Fruit fly (Drosophila melanogaster) whole organism, embryonic: Measurements from ENCODE around the gene Ldaf1.

ENCODE experiments used
- Blimp-1 ChIP-seq: fragments of 200-800 bp; sonication (Bioruptor generic); optimal IDR thresholded peaks from 3 replicates; lab custom pipeline; 2018; ENCODE audit warnings: missing biosample characterization, missing genetic modification characterization, mild to moderate bottlenecking, moderate library complexity, missing genetic modification reagents
- BtbVII ChIP-seq: fragments of 200-800 bp; sonication (Bioruptor generic); optimal IDR thresholded peaks from 3 replicates; lab custom pipeline; 2017; ENCODE audit warnings: missing biosample characterization, mild to moderate bottlenecking, missing genetic modification characterization
- CG10321 ChIP-seq: fragments of 200-800 bp; sonication (Bioruptor generic); IDR thresholded peaks from 2 replicates; pipeline ENCODE4 v1.3.6; 2022; ENCODE audit warnings: missing biosample characterization, missing genetic modification characterization
- CG10462 ChIP-seq: fragments of 200-800 bp; sonication (Bioruptor generic); optimal IDR thresholded peaks from 2 replicates; lab custom pipeline; 2016; ENCODE audit warnings: missing biosample characterization, missing genetic modification characterization
- CG14014 ChIP-seq: fragments of 200-800 bp; sonication (Bioruptor generic); IDR thresholded peaks from 2 replicates; pipeline ENCODE4 v1.3.6; 2022; ENCODE audit warnings: missing biosample characterization, missing genetic modification characterization
- CG14441 ChIP-seq: fragments of 200-800 bp; sonication (Bioruptor generic); IDR thresholded peaks from 2 replicates; pipeline ENCODE4 v1.3.6; 2022; ENCODE audit warnings: missing biosample characterization, missing genetic modification characterization
- CG14710 ChIP-seq: fragments of 200-800 bp; sonication (Bioruptor generic); optimal IDR thresholded peaks from 3 replicates; lab custom pipeline; 2019; ENCODE audit warnings: missing biosample characterization, mild to moderate bottlenecking, missing genetic modification characterization, moderate library complexity
- CG16779 ChIP-seq: fragments of 200-800 bp; sonication (Bioruptor generic); IDR thresholded peaks from 2 replicates; pipeline ENCODE4 v1.3.6; 2022; ENCODE audit warnings: missing biosample characterization, missing genetic modification characterization
- CG17385 ChIP-seq: fragments of 200-800 bp; sonication (Bioruptor generic); optimal IDR thresholded peaks from 3 replicates; lab custom pipeline; 2018; ENCODE audit warnings: missing biosample characterization, mild to moderate bottlenecking, missing genetic modification characterization
- CG18476 ChIP-seq: fragments of 200-800 bp; sonication (Bioruptor generic); optimal IDR thresholded peaks from 2 replicates; lab custom pipeline; 2016; ENCODE audit warnings: missing biosample characterization, mild to moderate bottlenecking, missing genetic modification characterization
- CG2116 ChIP-seq: fragments of 200-800 bp; sonication (Bioruptor generic); optimal IDR thresholded peaks from 3 replicates; lab custom pipeline; 2018; ENCODE audit warnings: missing biosample characterization, mild to moderate bottlenecking, missing genetic modification characterization
- CG2875 ChIP-seq: fragments of 200-800 bp; sonication (Bioruptor generic); optimal IDR thresholded peaks from 2 replicates; lab custom pipeline; 2017; ENCODE audit warnings: missing biosample characterization, mild to moderate bottlenecking, missing genetic modification characterization, missing genetic modification reagents
- CG31441 ChIP-seq: fragments of 200-800 bp; sonication (Bioruptor generic); IDR thresholded peaks from 2 replicates; pipeline ENCODE4 v1.3.6; 2022; ENCODE audit warnings: missing biosample characterization, missing genetic modification characterization
- CG32767 ChIP-seq: fragments of 200-800 bp; sonication (Bioruptor generic); IDR thresholded peaks from 2 replicates; pipeline ENCODE4 v1.3.6; 2022; ENCODE audit warnings: missing biosample characterization, missing genetic modification characterization
- CG34224 ChIP-seq: fragments of 200-800 bp; sonication (Bioruptor generic); IDR thresholded peaks from 3 replicates; pipeline ENCODE4 v1.3.6; 2022; ENCODE audit warnings: missing biosample characterization, missing genetic modification characterization; ENCODE audit not compliant: partially characterized antibody
- CG34376 ChIP-seq: fragments of 200-800 bp; sonication (Bioruptor generic); optimal IDR thresholded peaks from 2 replicates; lab custom pipeline; 2018; ENCODE audit warnings: missing biosample characterization, mild to moderate bottlenecking, missing genetic modification characterization
- CG3838 ChIP-seq: fragments of 200-800 bp; sonication (Bioruptor generic); optimal IDR thresholded peaks from 3 replicates; lab custom pipeline; 2016; ENCODE audit warnings: missing biosample characterization, missing genetic modification characterization
- CG42726 ChIP-seq: fragments of 200-800 bp; sonication (Bioruptor generic); IDR thresholded peaks from 2 replicates; pipeline ENCODE4 v1.3.6; 2022; ENCODE audit warnings: missing biosample characterization, missing genetic modification characterization; ENCODE audit not compliant: partially characterized antibody
- CG4707 ChIP-seq: fragments of 200-800 bp; sonication (Bioruptor generic); optimal IDR thresholded peaks from 2 replicates; lab custom pipeline; 2018; ENCODE audit warnings: missing biosample characterization, mild to moderate bottlenecking, missing genetic modification characterization, moderate library complexity
- CG4854 ChIP-seq: fragments of 200-800 bp; sonication (Bioruptor generic); optimal IDR thresholded peaks from 2 replicates; lab custom pipeline; 2016; ENCODE audit warnings: missing biosample characterization, missing genetic modification characterization, inconsistent platforms
- CG5245 ChIP-seq: fragments of 200-800 bp; sonication (Bioruptor generic); optimal IDR thresholded peaks from 3 replicates; lab custom pipeline; 2016; ENCODE audit warnings: missing biosample characterization, missing genetic modification characterization
- CG6854 ChIP-seq: fragments of 200-800 bp; sonication (Bioruptor generic); optimal IDR thresholded peaks from 3 replicates; lab custom pipeline; 2017; ENCODE audit warnings: missing biosample characterization, mild to moderate bottlenecking, missing genetic modification characterization
- CG8765 ChIP-seq: fragments of 200-800 bp; sonication (Bioruptor generic); IDR thresholded peaks from 2 replicates; pipeline ENCODE4 v1.3.6; 2022; ENCODE audit warnings: missing biosample characterization, missing genetic modification characterization
- CkIIα-i1 ChIP-seq: fragments of 200-800 bp; sonication (Bioruptor generic); IDR thresholded peaks from 2 replicates; pipeline ENCODE4 v1.3.6; 2022; ENCODE audit warnings: missing biosample characterization, missing genetic modification characterization
- Dbx ChIP-seq: fragments of 200-800 bp; sonication (Bioruptor generic); IDR thresholded peaks from 3 replicates; pipeline ENCODE4 v1.3.6; 2022; ENCODE audit warnings: missing biosample characterization, missing genetic modification characterization
- Doc3 ChIP-seq: fragments of 200-800 bp; sonication (Bioruptor generic); IDR thresholded peaks from 3 replicates; pipeline ENCODE4 v1.3.6; 2022; ENCODE audit warnings: missing biosample characterization, missing genetic modification characterization; ENCODE audit not compliant: partially characterized antibody
- Eip74EF ChIP-seq, 2 experiments: fragments of 200-800 bp in 1 of 2; fragments of >200 bp in 1 of 2; sonication (Bioruptor generic) in 1 of 2; optimal IDR thresholded peaks; 2 replicates each; lab custom pipeline; 2017 to 2019; ENCODE audit warnings: missing biosample characterization in 2 of 2, missing genetic modification characterization in 2 of 2, mild to moderate bottlenecking in 1 of 2, moderate library complexity in 1 of 2
- Hr78 ChIP-seq, 2 experiments: fragments of 200-800 bp in 1 of 2; fragments of >200 bp in 1 of 2; sonication (Bioruptor generic) in 1 of 2; optimal IDR thresholded peaks; 2 replicates each; lab custom pipeline; 2017 to 2019; ENCODE audit warnings: missing biosample characterization in 2 of 2, missing genetic modification characterization in 2 of 2, mild to moderate bottlenecking in 1 of 2, moderate library complexity in 1 of 2
- Med ChIP-seq: fragments of 200-800 bp; sonication (Bioruptor generic); peaks from one replicate; lab custom pipeline; 2016; ENCODE audit warnings: missing biosample characterization, missing genetic modification characterization, mild to moderate bottlenecking, inconsistent platforms, moderate library complexity
- Rfx ChIP-seq: fragments of 200-800 bp; sonication (Bioruptor generic); IDR thresholded peaks from 2 replicates; pipeline ENCODE4 v1.3.6; 2022; ENCODE audit warnings: missing biosample characterization, missing genetic modification characterization
- Taf1 ChIP-seq: fragments of 200-800 bp; sonication (Bioruptor generic); IDR thresholded peaks from 2 replicates; pipeline ENCODE4 v1.3.6; 2022; ENCODE audit warnings: missing biosample characterization, missing genetic modification characterization
- da ChIP-seq: fragments of 200-800 bp; sonication (Bioruptor generic); optimal IDR thresholded peaks from 2 replicates; lab custom pipeline; 2016; ENCODE audit warnings: missing biosample characterization, missing genetic modification characterization
- dm ChIP-seq: fragments of 200-800 bp; sonication (Bioruptor generic); optimal IDR thresholded peaks from 3 replicates; lab custom pipeline; 2016; ENCODE audit warnings: missing biosample characterization, missing genetic modification characterization
- dysf ChIP-seq: fragments of 200-800 bp; sonication (Bioruptor generic); IDR thresholded peaks from 3 replicates; pipeline ENCODE4 v1.3.6; 2022; ENCODE audit warnings: missing biosample characterization, missing genetic modification characterization
- ewg ChIP-seq: fragments of 200-800 bp; sonication (Bioruptor generic); optimal IDR thresholded peaks from 3 replicates; lab custom pipeline; 2017; ENCODE audit warnings: mild to moderate bottlenecking, missing biosample characterization, missing genetic modification reagents, missing genetic modification characterization
- kay ChIP-seq: fragments of 200-800 bp; sonication (Bioruptor generic); optimal IDR thresholded peaks from 2 replicates; lab custom pipeline; 2016; ENCODE audit warnings: missing biosample characterization, missing genetic modification characterization
- knrl ChIP-seq: fragments of 200-800 bp; sonication (Bioruptor generic); IDR thresholded peaks from 3 replicates; pipeline ENCODE4 v1.3.6; 2022; ENCODE audit warnings: missing biosample characterization, missing genetic modification characterization; ENCODE audit not compliant: partially characterized antibody
- pfk ChIP-seq: fragments of 200-800 bp; sonication (Bioruptor generic); optimal IDR thresholded peaks from 2 replicates; lab custom pipeline; 2018; ENCODE audit warnings: missing biosample characterization, mild to moderate bottlenecking, missing genetic modification characterization, moderate library complexity
- pho ChIP-seq: fragments of 200-800 bp; sonication (Bioruptor generic); optimal IDR thresholded peaks from 2 replicates; lab custom pipeline; 2016; ENCODE audit warnings: missing biosample characterization, missing genetic modification characterization
- phol ChIP-seq: fragments of 200-800 bp; sonication (Bioruptor generic); optimal IDR thresholded peaks from 3 replicates; lab custom pipeline; 2018; ENCODE audit warnings: missing biosample characterization, mild to moderate bottlenecking, missing genetic modification characterization, moderate library complexity
- pum ChIP-seq: fragments of 200-800 bp; sonication (Bioruptor generic); optimal IDR thresholded peaks from 2 replicates; lab custom pipeline; 2016; ENCODE audit warnings: missing biosample characterization, missing genetic modification characterization
- pzg ChIP-seq: fragments of 200-800 bp; sonication (Bioruptor generic); optimal IDR thresholded peaks from 3 replicates; lab custom pipeline; 2018; ENCODE audit warnings: missing biosample characterization, mild to moderate bottlenecking, missing genetic modification characterization, moderate library complexity
- repo ChIP-seq: fragments of 200-800 bp; sonication (Bioruptor generic); optimal IDR thresholded peaks from 2 replicates; lab custom pipeline; 2016; ENCODE audit warnings: missing biosample characterization, missing genetic modification characterization
- slbo ChIP-seq: fragments of 200-800 bp; sonication (Bioruptor generic); IDR thresholded peaks from 2 replicates; pipeline ENCODE4 v1.3.6; 2022; ENCODE audit warnings: missing biosample characterization, missing genetic modification characterization
- sr ChIP-seq: fragments of 200-800 bp; sonication (Bioruptor generic); IDR thresholded peaks from 3 replicates; pipeline ENCODE4 v1.3.6; 2022; ENCODE audit warnings: missing biosample characterization, missing genetic modification characterization
- tna ChIP-seq: fragments of 200-800 bp; sonication (Bioruptor generic); IDR thresholded peaks from 2 replicates; pipeline ENCODE4 v1.3.6; 2022; ENCODE audit warnings: missing biosample characterization, missing genetic modification characterization; ENCODE audit not compliant: partially characterized antibody
- trh ChIP-seq: fragments of 200-800 bp; sonication (Bioruptor generic); optimal IDR thresholded peaks from 2 replicates; lab custom pipeline; 2016; ENCODE audit warnings: missing biosample characterization, missing genetic modification characterization
- zf30C ChIP-seq: fragments of 200-800 bp; sonication (Bioruptor generic); optimal IDR thresholded peaks from 3 replicates; lab custom pipeline; 2018; ENCODE audit warnings: missing biosample characterization, mild to moderate bottlenecking, missing genetic modification characterization
- zfh1 ChIP-seq: fragments of 200-800 bp; sonication (Bioruptor generic); IDR thresholded peaks from 3 replicates; pipeline ENCODE4 v1.3.6; 2022; ENCODE audit warnings: missing biosample characterization, missing genetic modification characterization

Gene Ldaf1

dm6 chrX:1940020-1940419 is 38.3 kb upstream of the Ldaf1 start, which contains the start of the genes CG3857 and CG3587 (continued):
- TF ChIP-seq pzg (GFP tag; lab: Kevin White, UChicago) (peak; percentile 53), CG31441 (GFP tag; lab: Robert Waterston, UW) (peak; percentile 57; the same call in 1 of the 2 replicates), CG42726 (GFP tag; lab: Robert Waterston, UW) (no peak), Blimp-1 (GFP tag; lab: Kevin White, UChicago) (peak; percentile 49), phol (tag; lab: Kevin White, UChicago) (peak; percentile 71), slbo (peak; percentile 83), CG17385 (peak; percentile 58), Med (peak; percentile 97), dm (GFP tag; lab: Kevin White, UChicago) (peak; percentile 88), CG8765 (peak; percentile 58), CG10321 (no peak), Taf1 (GFP tag; lab: Robert Waterston, UW) (peak; percentile 48; the same call in 1 of the 2 replicates), BtbVII (GFP tag; lab: Kevin White, UChicago) (peak; percentile 25), CG2116 (peak; percentile 63), CG2875 (GFP tag; lab: Kevin White, UChicago) (peak; percentile 14), CkIIα-i1 (GFP tag; lab: Robert Waterston, UW) (no peak), CG18476 (GFP tag; lab: Kevin White, UChicago) (peak; percentile 56), pfk (GFP tag; lab: Kevin White, UChicago) (peak; percentile 39), CG34224 (no peak), CG14441 (GFP tag; lab: Robert Waterston, UW) (peak; percentile 50), CG4854 (peak; percentile 28), Dbx (peak; percentile 56; the same call in 1 of the 3 replicates), Doc3 (GFP tag; lab: Robert Waterston, UW) (no peak), zfh1 (GFP tag; lab: Robert Waterston, UW) (peak; percentile 77), tna (GFP tag; lab: Robert Waterston, UW) (no peak), dysf (peak; percentile 74), Rfx (GFP tag; lab: Robert Waterston, UW) (peak; percentile 78), pum (GFP tag; lab: Kevin White, UChicago) (peak; percentile 66), CG5245 (GFP tag; lab: Kevin White, UChicago) (peak; percentile 26), zf30C (GFP tag; lab: Kevin White, UChicago) (no peak), da (GFP tag; lab: Kevin White, UChicago) (peak; percentile 59), repo (GFP tag; lab: Kevin White, UChicago) (peak; percentile 64), pho (GFP tag; lab: Kevin White, UChicago) (peak; percentile 70), trh (GFP tag; lab: Kevin White, UChicago) (peak; percentile 2), knrl (GFP tag; lab: Robert Waterston, UW) (peak; percentile 48; the same call in 2 of the 3 replicates), CG6854 (GFP tag; lab: Kevin White, UChicago) (no peak), CG3838 (GFP tag; lab: Kevin White, UChicago) (no peak), CG34376 (GFP tag; lab: Kevin White, UChicago) (peak; percentile 39), CG32767 (GFP tag; lab: Robert Waterston, UW) (0 out of 2 replicates have a peak, but pooled peaks have one; percentile 37), CG4707 (GFP tag; lab: Kevin White, UChicago) (peak; percentile 1), CG16779 (GFP tag; lab: Robert Waterston, UW) (no peak), sr (GFP tag; lab: Robert Waterston, UW) (0 out of 3 replicates have a peak, but pooled peaks have one; percentile 4), CG14710 (tag; lab: Kevin White, UChicago) (peak; percentile 66), Hr78 (GFP tag; optimal IDR thresholded peaks at IDR 0.05; lab: Kevin White, UChicago) (peak in 1 of 2 experiments; percentile 17), Eip74EF (GFP tag; optimal IDR thresholded peaks at IDR 0.05; lab: Kevin White, UChicago) (no peak), kay (peak; percentile 16), ewg (GFP tag; lab: Kevin White, UChicago) (peak; percentile 50), CG10462 (GFP tag; lab: Kevin White, UChicago) (peak; percentile 62), CG14014 (peak; percentile 71)
